Fruit fly (Drosophila melanogaster): ENCODE data around the gene CG33290.

CG33290 gene

DNA sequence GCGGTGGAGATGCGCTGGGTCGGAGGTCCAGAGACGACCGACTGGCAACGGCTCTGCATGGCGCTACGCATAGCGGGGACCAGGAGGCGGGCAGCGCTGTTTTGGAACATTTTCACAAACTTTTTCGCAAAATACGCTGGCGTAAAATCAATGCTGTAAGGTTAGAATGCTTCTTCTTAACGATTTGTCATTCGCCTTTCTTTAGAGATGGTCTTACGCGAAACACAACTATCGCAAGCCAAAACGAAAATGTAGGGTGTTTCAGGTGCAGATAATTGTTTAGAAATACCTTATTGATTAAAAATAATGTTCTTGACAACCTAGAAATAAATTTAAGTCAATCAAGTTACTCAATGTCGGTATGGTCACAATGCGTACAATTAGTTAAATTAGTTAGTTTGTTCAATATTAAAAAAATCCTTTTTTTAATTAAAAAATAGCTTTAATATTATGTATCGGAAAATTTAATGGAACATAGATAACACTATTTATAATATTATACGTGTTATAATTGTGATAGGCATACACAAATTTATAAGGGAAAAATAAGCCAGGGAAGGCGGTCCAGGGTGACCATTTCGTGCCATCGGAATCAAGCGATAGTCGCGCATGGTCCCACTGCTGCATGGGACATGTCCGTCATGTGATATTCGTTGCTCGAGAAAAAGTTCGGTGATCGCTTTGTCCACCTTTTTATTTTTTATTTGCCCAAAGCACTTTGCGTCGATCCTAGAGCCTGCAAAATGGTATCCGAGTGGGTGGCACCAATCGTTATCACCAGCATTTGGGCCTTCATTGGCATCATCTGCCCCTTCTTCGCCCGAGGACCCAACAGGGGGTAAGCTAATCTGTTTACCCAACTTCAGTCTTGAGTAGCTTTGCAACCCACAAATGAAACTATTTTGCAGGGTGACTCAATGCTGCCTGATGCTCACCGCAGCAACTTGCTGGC, 2.6 kb upstream of the CG33290 start, which contains the start of the genes COX8 and VhaM9.7-b (continued):
- TF ChIP-seq CG14667 (GFP tag; IDR thresholded peaks at IDR 0.05) (no peak), HLH3B (GFP tag; IDR thresholded peaks at IDR 0.05) (peak; percentile 70), fd64A (GFP tag; optimal IDR thresholded peaks at IDR 0.05) (no peak), mld (GFP tag; IDR thresholded peaks at IDR 0.05; ENCODE audit: partially characterized antibody) (peak; percentile 44; the same call in 1 of the 3 replicates), dan (GFP tag; IDR thresholded peaks at IDR 0.05) (no peak), CG4282 (GFP tag; optimal IDR thresholded peaks at IDR 0.05) (peak; percentile 15), CG15073 (GFP tag; optimal IDR thresholded peaks at IDR 0.05) (no peak), CG12236 (GFP tag; optimal IDR thresholded peaks at IDR 0.05) (no peak), B-H1 (GFP tag; IDR thresholded peaks at IDR 0.05) (no peak), CG18476 (GFP tag; optimal IDR thresholded peaks at IDR 0.05) (peak; percentile 14), CG9932 (GFP tag; IDR thresholded peaks at IDR 0.05) (peak; percentile 88), CG17359 (tag; optimal IDR thresholded peaks at IDR 0.05) (peak; percentile 45), klu (GFP tag; IDR thresholded peaks at IDR 0.05) (peak; percentile 58; the same call in 1 of the 2 replicates), bigmax (GFP tag; optimal IDR thresholded peaks at IDR 0.05) (peak; percentile 88), ftz-f1 (GFP tag; optimal IDR thresholded peaks at IDR 0.05) (no peak), CG6654 (GFP tag; optimal IDR thresholded peaks at IDR 0.05) (no peak), eyg (GFP tag; optimal IDR thresholded peaks at IDR 0.05) (peak; percentile 20), YL-1 (GFP tag; optimal IDR thresholded peaks at IDR 0.05) (peak; percentile 86), Asciz (GFP tag; optimal IDR thresholded peaks at IDR 0.05) (no peak), CG17568 (GFP tag; optimal IDR thresholded peaks at IDR 0.05) (no peak), ci (GFP tag; IDR thresholded peaks at IDR 0.05) (peak; percentile 63), CG3838 (GFP tag; optimal IDR thresholded peaks at IDR 0.05) (peak; percentile 13), nerfin-2 (GFP tag; IDR thresholded peaks at IDR 0.05; ENCODE audit: partially characterized antibody) (peak; percentile 46; the same call in 1 of the 2 replicates), CG8359 (GFP tag; optimal IDR thresholded peaks at IDR 0.05; ENCODE audit: borderline replicate concordance) (no peak), Jarid2 (GFP tag; optimal IDR thresholded peaks at IDR 0.05) (no peak), CG30431 (GFP tag; optimal IDR thresholded peaks at IDR 0.05) (no peak), BtbVII (GFP tag; optimal IDR thresholded peaks at IDR 0.05) (no peak), CG6689 (GFP tag; IDR thresholded peaks at IDR 0.05) (peak; percentile 95), CG6791 (GFP tag; IDR thresholded peaks at IDR 0.05; ENCODE audit: partially characterized antibody) (peak; percentile 69), Nf-YB (GFP tag; optimal IDR thresholded peaks at IDR 0.05) (no peak), mam (GFP tag; optimal IDR thresholded peaks at IDR 0.05) (peak; percentile 83), z (GFP tag; IDR thresholded peaks at IDR 0.05) (no peak), Xrp1 (GFP tag; IDR thresholded peaks at IDR 0.05) (peak; percentile 10; the same call in 1 of the 2 replicates), CG4707 (GFP tag; optimal IDR thresholded peaks at IDR 0.05) (no peak), Usf (GFP tag; optimal IDR thresholded peaks at IDR 0.05) (peak; percentile 89), CG10147 (GFP tag; optimal IDR thresholded peaks at IDR 0.05) (no peak), eve (GFP tag; optimal IDR thresholded peaks at IDR 0.05) (no peak), CG17912 (GFP tag; optimal IDR thresholded peaks at IDR 0.05) (no peak), fd3F (GFP tag; optimal IDR thresholded peaks at IDR 0.05) (peak; percentile 32), CG15601 (tag; optimal IDR thresholded peaks at IDR 0.05) (no peak), CG17328 (GFP tag; IDR thresholded peaks at IDR 0.05) (0 out of 2 replicates have a peak, but pooled peaks have one; percentile 6), CG7556 (GFP tag; optimal IDR thresholded peaks at IDR 0.05) (no peak), pan (optimal IDR thresholded peaks at IDR 0.05) (no peak), pan (GFP tag; optimal IDR thresholded peaks at IDR 0.05 in 1 of 2, IDR thresholded peaks at IDR 0.05 in 1 of 2) (peak in 1 of 2 experiments; percentile 37), zfh2 (GFP tag; optimal IDR thresholded peaks at IDR 0.05) (peak; percentile 78), lola (GFP tag; optimal IDR thresholded peaks at IDR 0.05) (peak in 1 of 3 experiments; percentile 62), zfh1 (GFP tag; IDR thresholded peaks at IDR 0.05) (peak; percentile 80)

Data from whole organism, embryonic.